Fruit fly (Drosophila melanogaster) whole organism, wandering third instar larva: ENCODE measurements around the gene oc.

Source experiments
- Abd-B ChIP-seq: fragments of >200 bp; optimal IDR thresholded peaks from 2 replicates; lab custom pipeline; 2017; ENCODE audit warnings: missing biosample characterization, missing genetic modification characterization
- CG32264 ChIP-seq: fragments of 200-800 bp; sonication (Bioruptor generic); optimal IDR thresholded peaks from 2 replicates; lab custom pipeline; 2016; ENCODE audit warnings: missing biosample characterization, missing genetic modification characterization
- CG9705 ChIP-seq: fragments of 200-800 bp; sonication (Bioruptor generic); optimal IDR thresholded peaks from 2 replicates; lab custom pipeline; 2018; ENCODE audit warnings: missing biosample characterization, mild to moderate bottlenecking, missing genetic modification characterization
- Dfd ChIP-seq: fragments of >200 bp; optimal IDR thresholded peaks from 2 replicates; lab custom pipeline; 2017; ENCODE audit warnings: missing biosample characterization, missing genetic modification characterization
- Dif ChIP-seq: fragments of 200-275, 200-300 bp; sonication (Bioruptor generic); optimal IDR thresholded peaks from 2 replicates; lab custom pipeline; 2018; ENCODE audit warnings: missing biosample characterization, missing genetic modification characterization; ENCODE audit not compliant: partially characterized antibody
- GATAd ChIP-seq: sonication (Bioruptor generic); optimal IDR thresholded peaks from 2 replicates; lab custom pipeline; 2016; ENCODE audit warnings: missing biosample characterization, missing genetic modification characterization
- HLH106 ChIP-seq: fragments of 200-800 bp; optimal IDR thresholded peaks from 3 replicates; lab custom pipeline; 2019; ENCODE audit warnings: missing biosample characterization, mild to moderate bottlenecking, missing genetic modification characterization, moderate library complexity
- Hnf4 ChIP-seq: fragments of 200-800 bp; sonication (Bioruptor generic); optimal IDR thresholded peaks from 2 replicates; lab custom pipeline; 2016; ENCODE audit warnings: missing biosample characterization, mild to moderate bottlenecking, missing genetic modification characterization
- Hr78 ChIP-seq: fragments of >200 bp; optimal IDR thresholded peaks from 2 replicates; lab custom pipeline; 2017; ENCODE audit warnings: missing biosample characterization, missing genetic modification characterization
- Hr83 ChIP-seq: fragments of 200-300 bp; sonication (Bioruptor generic); optimal IDR thresholded peaks from 2 replicates; lab custom pipeline; 2016; ENCODE audit warnings: missing biosample characterization, mild to moderate bottlenecking, missing genetic modification characterization, moderate library complexity; ENCODE audit not compliant: poor library complexity, severe bottlenecking
- Jra ChIP-seq: sonication (Bioruptor generic); optimal IDR thresholded peaks from 2 replicates; lab custom pipeline; 2016; ENCODE audit warnings: missing biosample characterization, missing genetic modification characterization
- Mio ChIP-seq: sonication (Bioruptor generic); optimal IDR thresholded peaks from 2 replicates; lab custom pipeline; 2016; ENCODE audit warnings: missing biosample characterization, missing genetic modification characterization
- Myc ChIP-seq: fragments of >200 bp; optimal IDR thresholded peaks from 2 replicates; lab custom pipeline; 2017
- N ChIP-seq: fragments of >200 bp; optimal IDR thresholded peaks from 2 replicates; lab custom pipeline; 2018; ENCODE audit warnings: missing biosample characterization, missing external identifiers, missing genetic modification characterization
- OdsH ChIP-seq: fragments of 200-800 bp; sonication (Bioruptor generic); optimal IDR thresholded peaks from 2 replicates; lab custom pipeline; 2016; ENCODE audit warnings: missing biosample characterization, mild to moderate bottlenecking, missing genetic modification characterization
- Rel ChIP-seq, 2 experiments: fragments of 200-800 bp; sonication (Bioruptor generic) in 1 of 2; optimal IDR thresholded peaks; 2 replicates in 1 of 2; 3 replicates in 1 of 2; lab custom pipeline; 2016 to 2019; ENCODE audit warnings: mild to moderate bottlenecking in 2 of 2, missing biosample characterization in 2 of 2, missing genetic modification characterization in 2 of 2, moderate library complexity in 1 of 2
- Sp1 ChIP-seq: fragments of 200-800 bp; sonication (Bioruptor generic); optimal IDR thresholded peaks from 3 replicates; lab custom pipeline; 2019; ENCODE audit warnings: missing biosample characterization, mild to moderate bottlenecking, missing genetic modification characterization, moderate library complexity
- Vsx2 ChIP-seq: fragments of 200-300, 225-300 bp; sonication (Bioruptor generic); optimal IDR thresholded peaks from 2 replicates; lab custom pipeline; 2018; ENCODE audit warnings: missing biosample characterization, missing genetic modification characterization; ENCODE audit not compliant: partially characterized antibody
- br ChIP-seq: fragments of 200-800 bp; sonication (Bioruptor generic); optimal IDR thresholded peaks from 2 replicates; lab custom pipeline; 2016; ENCODE audit warnings: missing biosample characterization, missing genetic modification characterization
- brk ChIP-seq: fragments of 200-800 bp; sonication (Bioruptor generic); optimal IDR thresholded peaks from 2 replicates; lab custom pipeline; 2016; ENCODE audit warnings: missing biosample characterization, mild to moderate bottlenecking, missing genetic modification characterization
- dl ChIP-seq, 2 experiments: fragments of 175-275, 200-275 bp in 1 of 2; fragments of 200-275 bp in 1 of 2; sonication (Bioruptor generic); optimal IDR thresholded peaks; lab custom pipeline; 2018; ENCODE audit warnings: mild to moderate bottlenecking in 2 of 2, missing biosample characterization in 2 of 2, missing genetic modification characterization in 2 of 2, moderate library complexity in 2 of 2; ENCODE audit not compliant: partially characterized antibody in 2 of 2, insufficient read depth in 1 of 2
- dmrt93B ChIP-seq: fragments of 200-800 bp; sonication (Bioruptor generic); optimal IDR thresholded peaks from 2 replicates; lab custom pipeline; 2018; ENCODE audit warnings: missing biosample characterization, mild to moderate bottlenecking, missing genetic modification characterization
- dsf ChIP-seq: sonication (Bioruptor generic); optimal IDR thresholded peaks from 2 replicates; lab custom pipeline; 2016; ENCODE audit warnings: missing biosample characterization, missing genetic modification characterization, borderline replicate concordance
- ey ChIP-seq: fragments of 200-800 bp; sonication (Bioruptor generic); optimal IDR thresholded peaks from 2 replicates; lab custom pipeline; 2016; ENCODE audit warnings: missing biosample characterization, missing genetic modification characterization
- foxo ChIP-seq, 2 experiments: fragments of 200-800 bp; sonication (Bioruptor generic); optimal IDR thresholded peaks; 2 replicates in 1 of 2; 3 replicates in 1 of 2; lab custom pipeline; 2016 to 2017; ENCODE audit warnings: missing biosample characterization in 2 of 2, missing genetic modification characterization in 2 of 2
- fru ChIP-seq: fragments of 200-800 bp; sonication (Bioruptor generic); optimal IDR thresholded peaks from 3 replicates; lab custom pipeline; 2016; ENCODE audit warnings: missing biosample characterization, mild to moderate bottlenecking, missing genetic modification characterization
- h ChIP-seq: fragments of 200-800 bp; sonication (Bioruptor generic); optimal IDR thresholded peaks from 3 replicates; lab custom pipeline; 2016; ENCODE audit warnings: missing biosample characterization, mild to moderate bottlenecking, missing genetic modification characterization
- jim ChIP-seq: fragments of 175-275, 200-325 bp; sonication (Bioruptor generic); optimal IDR thresholded peaks from 2 replicates; lab custom pipeline; 2016; ENCODE audit warnings: missing biosample characterization, mild to moderate bottlenecking, missing genetic modification characterization
- lola ChIP-seq: fragments of >200 bp; optimal IDR thresholded peaks from 2 replicates; lab custom pipeline; 2017; ENCODE audit warnings: missing biosample characterization, missing genetic modification characterization
- pan ChIP-seq: fragments of >200 bp; optimal IDR thresholded peaks from 2 replicates; lab custom pipeline; 2017
- psq ChIP-seq: fragments of 200-800 bp; sonication (Bioruptor generic); optimal IDR thresholded peaks from 3 replicates; lab custom pipeline; 2017; ENCODE audit warnings: missing biosample characterization, mild to moderate bottlenecking, missing genetic modification characterization, moderate library complexity
- rgr ChIP-seq: fragments of 200-800 bp; sonication (Bioruptor generic); optimal IDR thresholded peaks from 3 replicates; lab custom pipeline; 2016; ENCODE audit warnings: missing biosample characterization, mild to moderate bottlenecking, missing genetic modification characterization
- sage ChIP-seq: fragments of 200-800 bp; sonication (Bioruptor generic); optimal IDR thresholded peaks from 2 replicates; lab custom pipeline; 2016; ENCODE audit warnings: missing biosample characterization, mild to moderate bottlenecking, missing genetic modification characterization
- sv ChIP-seq: fragments of 200-800 bp; sonication (Bioruptor generic); optimal IDR thresholded peaks from 3 replicates; lab custom pipeline; 2016; ENCODE audit warnings: missing biosample characterization, missing genetic modification characterization
- tai ChIP-seq: sonication (Bioruptor generic); optimal IDR thresholded peaks from 2 replicates; lab custom pipeline; 2016; ENCODE audit warnings: missing biosample characterization, missing genetic modification characterization
- woc ChIP-seq: sonication (Bioruptor generic); optimal IDR thresholded peaks from 2 replicates; lab custom pipeline; 2016; ENCODE audit warnings: missing biosample characterization, mild to moderate bottlenecking, missing genetic modification characterization

Gene oc

DNA sequence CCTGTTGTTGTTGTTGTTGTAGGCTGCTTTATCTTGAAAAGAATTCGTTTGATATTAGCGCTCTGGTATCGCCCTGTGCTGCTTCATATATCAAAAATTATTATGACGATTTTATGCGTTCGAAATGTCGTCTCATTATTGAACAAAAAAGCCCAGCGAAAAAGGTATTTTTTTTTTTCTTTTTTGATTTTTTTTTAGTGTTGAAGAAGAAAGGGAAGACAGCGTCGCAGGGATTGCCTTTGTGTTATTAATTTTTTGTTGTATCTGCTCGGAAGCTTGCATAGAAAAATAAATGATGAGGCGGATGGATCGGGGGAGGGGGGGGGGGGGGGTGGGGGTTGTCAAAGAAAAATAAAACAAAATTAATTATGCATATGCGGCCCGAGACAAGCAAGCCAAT is 11.8 kb upstream of the oc start:
- TF ChIP-seq Dif = no peak
- TF ChIP-seq sv (GFP tag; lab: Kevin White, UChicago) = no peak
- no peak for TF ChIP-seq dl (GFP tag; optimal IDR thresholded peaks at IDR 0.05; lab: Kevin White, UChicago; ENCODE audit: insufficient read depth in 1 of 2, partially characterized antibody in 2 of 2)
- TF ChIP-seq Jra (GFP tag; lab: Kevin White, UChicago) = no peak
- TF ChIP-seq CG32264 = no peak
- no peak for TF ChIP-seq CG9705 (GFP tag; lab: Kevin White, UChicago)
- no peak for TF ChIP-seq h (GFP tag; lab: Kevin White, UChicago)
- no peak for TF ChIP-seq fru (GFP tag; lab: Kevin White, UChicago)
- no peak for TF ChIP-seq GATAd (GFP tag; lab: Kevin White, UChicago)
- no peak for TF ChIP-seq woc
- TF ChIP-seq Mio (GFP tag; lab: Kevin White, UChicago) = no peak
- no peak for TF ChIP-seq br (GFP tag; lab: Kevin White, UChicago)
- no peak for TF ChIP-seq Abd-B (GFP tag; lab: Kevin White, UChicago)
- TF ChIP-seq dmrt93B (GFP tag; lab: Kevin White, UChicago) = no peak
- TF ChIP-seq foxo (GFP tag; optimal IDR thresholded peaks at IDR 0.05; lab: Kevin White, UChicago) = no peak
- no peak for TF ChIP-seq Hnf4 (GFP tag; lab: Kevin White, UChicago)
- no peak for TF ChIP-seq pan

DNA sequence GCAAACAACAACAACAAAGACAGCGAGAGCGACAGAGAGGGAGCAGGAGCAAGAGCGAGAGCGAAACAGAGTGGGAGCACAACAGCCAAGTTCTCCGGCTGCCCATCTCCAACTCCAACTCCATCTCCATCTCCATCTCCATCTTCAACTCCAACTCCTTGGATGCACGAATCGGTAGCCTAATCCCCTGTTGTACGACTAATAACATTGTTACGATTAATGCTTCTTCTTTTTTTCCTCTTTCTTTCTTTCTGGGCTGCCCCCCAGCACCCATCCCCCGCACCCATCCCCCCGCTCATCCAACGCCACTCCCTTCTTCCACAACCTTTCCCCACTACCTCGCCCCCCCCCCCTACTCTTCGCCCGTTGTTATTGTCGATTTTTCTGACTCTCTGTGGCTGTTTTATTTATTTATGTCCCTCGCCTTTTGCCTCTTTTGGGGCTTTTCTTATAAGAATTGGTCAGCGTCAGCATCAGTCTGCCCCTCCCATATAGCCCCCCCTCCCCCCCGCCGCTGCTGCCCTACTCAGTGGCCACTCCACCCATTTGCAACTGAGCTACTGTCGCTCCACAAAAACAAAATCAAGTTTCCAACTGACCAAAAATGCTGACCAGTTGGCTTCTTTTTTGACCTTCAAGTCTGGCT is 10.8 kb upstream of the oc start:
- peak; percentile 70 for TF ChIP-seq psq (GFP tag; lab: Kevin White, UChicago)
- TF ChIP-seq jim = peak; percentile 29
- no peak for TF ChIP-seq OdsH (GFP tag; lab: Kevin White, UChicago)
- TF ChIP-seq, all 38 proteins: peak for 2

dm6 chrX:8660354-8660753 is 9.9 kb upstream of the oc start:
- TF ChIP-seq OdsH (GFP tag; lab: Kevin White, UChicago) = no peak
- peak; percentile 15 for TF ChIP-seq woc
- no peak for TF ChIP-seq jim

DNA sequence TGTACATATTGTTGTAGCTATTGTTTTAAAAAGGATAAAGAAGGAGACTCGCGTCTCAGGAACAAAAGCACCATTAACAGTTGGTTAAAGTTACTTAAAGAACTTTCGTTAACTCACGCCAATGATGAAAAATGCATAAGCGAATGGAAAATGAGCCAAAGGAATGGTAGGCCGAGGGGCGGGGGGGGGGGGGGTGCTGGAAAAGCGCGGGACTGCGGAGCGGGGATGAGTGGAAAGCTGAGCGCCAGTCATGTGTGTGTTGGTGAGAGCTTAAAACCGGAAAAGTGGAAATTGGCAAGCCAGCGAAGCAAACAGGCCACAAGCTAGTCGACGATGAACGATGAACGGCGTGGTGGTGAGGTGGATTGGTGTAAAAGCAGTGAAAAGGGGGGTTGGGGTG is 7.6 kb upstream of the oc start:
- TF ChIP-seq Jra (GFP tag; lab: Kevin White, UChicago) (no peak), CG9705 (GFP tag; lab: Kevin White, UChicago) (no peak), Hnf4 (GFP tag; lab: Kevin White, UChicago) (no peak), OdsH (GFP tag; lab: Kevin White, UChicago) (no peak), Rel (GFP tag; optimal IDR thresholded peaks at IDR 0.05; lab: Kevin White, UChicago) (no peak), Rel (tag; optimal IDR thresholded peaks at IDR 0.05; lab: Kevin White, UChicago) (no peak), Dfd (GFP tag; lab: Kevin White, UChicago) (peak; percentile 86)

DNA sequence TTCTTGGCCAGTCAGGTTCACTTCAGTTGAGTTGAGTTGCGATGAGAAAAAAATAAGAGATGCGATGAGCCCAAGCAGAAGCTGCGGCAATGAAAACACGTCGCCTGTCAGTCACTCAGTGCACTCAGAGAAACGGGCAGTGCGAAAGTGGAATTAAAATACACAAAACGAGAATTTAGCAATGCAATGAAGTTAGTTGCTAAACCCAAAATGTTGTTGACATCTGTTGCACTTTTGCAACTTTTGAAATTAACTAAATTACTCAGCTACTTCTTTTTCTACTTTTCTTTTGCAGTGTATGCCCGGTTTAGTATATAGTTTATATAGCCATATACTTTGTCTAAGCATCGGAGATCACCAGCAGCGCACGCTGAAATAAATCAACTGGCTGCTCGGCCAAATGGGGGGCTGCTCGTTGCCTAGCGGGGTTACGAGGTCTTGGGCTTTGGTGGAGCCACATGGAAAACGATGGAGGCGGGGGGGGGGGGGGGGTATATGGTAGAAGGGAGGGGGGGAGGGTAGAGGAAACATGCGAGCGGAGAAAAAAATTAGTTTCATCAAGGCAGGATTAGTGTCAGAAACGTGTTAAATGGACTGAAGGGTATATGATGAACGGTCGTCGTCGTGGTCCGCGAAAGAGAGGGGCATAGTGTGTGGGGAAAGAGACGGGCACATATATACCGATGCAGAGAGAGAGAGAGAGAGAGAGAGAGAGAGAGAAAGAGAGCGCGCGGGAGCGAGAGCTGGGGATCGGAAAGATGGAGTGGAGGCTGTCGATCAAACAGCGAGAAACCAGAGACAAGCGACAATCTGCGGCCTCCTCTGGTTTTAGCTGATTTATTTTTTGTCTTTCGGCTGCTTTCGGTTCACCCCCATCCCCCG is 6.3 kb upstream of the oc start:
- TF ChIP-seq tai (GFP tag; lab: Kevin White, UChicago) (no peak), sage (GFP tag; lab: Kevin White, UChicago) (peak; percentile 24), pan (no peak), lola (GFP tag; lab: Kevin White, UChicago) (no peak), br (GFP tag; lab: Kevin White, UChicago) (peak; percentile 52), sv (GFP tag; lab: Kevin White, UChicago) (peak; percentile 53), rgr (GFP tag; lab: Kevin White, UChicago) (peak; percentile 46), dsf (GFP tag; lab: Kevin White, UChicago) (no peak), Vsx2 (GFP tag; lab: Kevin White, UChicago) (no peak), Hr83 (no peak), fru (GFP tag; lab: Kevin White, UChicago) (peak; percentile 50), ey (peak; percentile 67), Hnf4 (GFP tag; lab: Kevin White, UChicago) (peak; percentile 25), N (GFP tag; lab: Kevin White, UChicago) (no peak), Myc (lab: Kevin White, UChicago) (no peak), OdsH (GFP tag; lab: Kevin White, UChicago) (peak; percentile 18), Dif (peak; percentile 3), CG32264 (no peak), CG9705 (GFP tag; lab: Kevin White, UChicago) (peak; percentile 38), psq (GFP tag; lab: Kevin White, UChicago) (peak; percentile 37), Dfd (GFP tag; lab: Kevin White, UChicago) (no peak), Sp1 (GFP tag; lab: Kevin White, UChicago) (peak; percentile 65), dl (GFP tag; optimal IDR thresholded peaks at IDR 0.05; lab: Kevin White, UChicago; ENCODE audit: insufficient read depth in 1 of 2, partially characterized antibody in 2 of 2) (no peak), GATAd (GFP tag; lab: Kevin White, UChicago) (no peak), HLH106 (tag; lab: Kevin White, UChicago) (peak; percentile 72), foxo (GFP tag; optimal IDR thresholded peaks at IDR 0.05; lab: Kevin White, UChicago) (peak in 1 of 2 experiments; percentile 58), brk (GFP tag; lab: Kevin White, UChicago) (no peak), woc (peak; percentile 16), Hr78 (GFP tag; lab: Kevin White, UChicago) (no peak), Jra (GFP tag; lab: Kevin White, UChicago) (no peak), Abd-B (GFP tag; lab: Kevin White, UChicago) (no peak)
